Worm (Caenorhabditis elegans): ENCODE results near the gene Y49E10.10.

ce11 chrIII:12427527-12428263 lies 32.4 kb downstream of the Y49E10.10 start:
- no peak for TF ChIP-seq ama-1 (optimal IDR thresholded peaks at IDR 0.05)
- peak in 1 of 2 experiments; percentile 42 for TF ChIP-seq ama-1 (GFP tag; optimal IDR thresholded peaks at IDR 0.05)
- TF ChIP-seq snpc-1.3 (tag; optimal IDR thresholded peaks at IDR 0.05; ENCODE audit: insufficient read depth) = no peak
- TF ChIP-seq ekl-4 (GFP tag; IDR thresholded peaks at IDR 0.05) = no peak
- no peak for TF ChIP-seq egrh-3 (GFP tag; IDR thresholded peaks at IDR 0.05)

Measured in whole organism, young adult.